Fruit fly (Drosophila melanogaster): ENCODE results near the gene dy.

Gene dy

DNA sequence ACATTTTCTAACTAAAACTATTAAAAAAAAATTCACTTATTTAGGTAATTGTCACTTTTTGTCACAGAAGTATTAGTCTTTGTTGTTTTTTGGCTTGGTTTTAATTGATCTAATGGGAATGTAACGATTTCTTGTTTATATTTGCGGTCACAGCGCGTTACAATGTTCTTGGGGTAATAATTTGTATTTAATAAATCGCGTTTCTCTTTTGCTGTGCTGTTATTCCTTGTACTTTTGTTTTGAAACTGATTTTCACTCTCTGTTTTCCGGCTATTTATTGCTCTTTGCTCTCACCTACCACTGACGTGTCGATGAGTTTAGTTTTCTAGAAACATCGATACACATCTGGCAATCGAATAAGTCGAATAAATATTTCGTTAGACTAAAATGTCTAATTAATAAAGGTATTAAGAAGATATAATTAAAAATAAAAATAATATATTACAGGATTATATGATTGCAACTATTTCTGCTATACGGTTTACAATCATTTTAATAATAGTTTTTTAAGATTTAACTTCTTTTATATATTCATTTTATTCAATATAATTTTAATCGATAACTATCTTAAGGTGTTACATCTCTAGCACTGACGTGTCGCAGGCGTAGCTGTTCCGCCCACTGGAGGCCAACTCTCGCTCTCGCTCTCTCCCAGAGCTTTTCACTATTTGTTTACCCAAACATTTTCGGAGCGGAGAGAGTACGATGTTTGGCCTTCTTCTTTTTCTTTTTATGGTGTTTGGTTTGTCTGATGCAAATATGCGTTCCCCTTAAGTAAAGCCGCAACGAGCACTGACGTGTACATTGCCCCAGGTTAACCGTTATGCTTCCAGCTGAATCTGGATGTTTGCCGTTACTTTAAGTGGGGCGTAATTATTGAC lies 28.5 kb upstream of the dy start, which contains the start of gene Hsc70-3:
TSS of gene Hsc70-3 (minus strand) at position 251 of the 881 bp plus-strand sequence.
- TF ChIP-seq Rel (GFP tag; optimal IDR thresholded peaks at IDR 0.05) (peak; percentile 5), Rel (tag; optimal IDR thresholded peaks at IDR 0.05) (peak; percentile 22), fru (GFP tag; optimal IDR thresholded peaks at IDR 0.05) (peak; percentile 17), h (GFP tag; optimal IDR thresholded peaks at IDR 0.05) (peak; percentile 13), Hr83 (GFP tag; optimal IDR thresholded peaks at IDR 0.05; ENCODE audit: poor library complexity, severe bottlenecking) (peak; percentile 41), ey (GFP tag; optimal IDR thresholded peaks at IDR 0.05) (no peak), brk (GFP tag; optimal IDR thresholded peaks at IDR 0.05) (peak; percentile 24), HLH106 (tag; optimal IDR thresholded peaks at IDR 0.05) (peak; percentile 52), dl (GFP tag; optimal IDR thresholded peaks at IDR 0.05; ENCODE audit: insufficient read depth in 1 of 2, partially characterized antibody in 2 of 2) (peak; percentile 58 to 78), CG9705 (GFP tag; optimal IDR thresholded peaks at IDR 0.05) (no peak), rgr (GFP tag; optimal IDR thresholded peaks at IDR 0.05) (peak; percentile 26), Sp1 (GFP tag; optimal IDR thresholded peaks at IDR 0.05) (peak; percentile 46), OdsH (GFP tag; optimal IDR thresholded peaks at IDR 0.05) (peak; percentile 41), foxo (GFP tag; optimal IDR thresholded peaks at IDR 0.05) (peak in 1 of 2 experiments; percentile 32), Dif (GFP tag; optimal IDR thresholded peaks at IDR 0.05; ENCODE audit: partially characterized antibody) (peak; percentile 93), CrebA (GFP tag; optimal IDR thresholded peaks at IDR 0.05; ENCODE audit: borderline replicate concordance) (peak; percentile 72), psq (GFP tag; optimal IDR thresholded peaks at IDR 0.05) (peak; percentile 56), lola (GFP tag; optimal IDR thresholded peaks at IDR 0.05) (no peak), N (GFP tag; optimal IDR thresholded peaks at IDR 0.05) (no peak), usp (GFP tag; optimal IDR thresholded peaks at IDR 0.05) (no peak), CG32264 (GFP tag; optimal IDR thresholded peaks at IDR 0.05) (no peak), br (GFP tag; optimal IDR thresholded peaks at IDR 0.05) (peak; percentile 22), Hnf4 (GFP tag; optimal IDR thresholded peaks at IDR 0.05) (peak; percentile 61)

DNA sequence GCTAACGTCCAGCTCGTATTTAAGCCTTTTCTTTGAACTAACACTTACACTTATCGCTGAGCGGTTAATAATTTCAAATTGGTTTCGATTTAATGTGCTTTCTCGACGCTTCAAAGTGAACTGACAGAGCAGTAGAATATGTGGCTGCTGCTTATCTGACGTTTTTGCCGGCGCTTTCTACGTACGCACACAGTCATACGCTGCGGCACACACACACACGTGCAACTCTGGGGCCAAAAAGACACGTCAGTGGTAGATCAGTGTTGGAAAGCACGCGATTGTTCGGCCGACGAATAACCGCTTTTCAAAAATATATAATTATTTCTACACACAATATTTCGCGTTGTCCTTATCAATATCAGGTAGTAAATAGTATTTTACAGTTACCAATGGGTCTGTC lies 27.6 kb upstream of the dy start:
- TF ChIP-seq Mio (GFP tag; optimal IDR thresholded peaks at IDR 0.05): no peak
- no peak for TF ChIP-seq dl (GFP tag; optimal IDR thresholded peaks at IDR 0.05; ENCODE audit: insufficient read depth in 1 of 2, partially characterized antibody in 2 of 2)
- TF ChIP-seq Dif (GFP tag; optimal IDR thresholded peaks at IDR 0.05; ENCODE audit: partially characterized antibody): no peak
- no peak for TF ChIP-seq jim (GFP tag; optimal IDR thresholded peaks at IDR 0.05)
- TF ChIP-seq Vsx2 (GFP tag; optimal IDR thresholded peaks at IDR 0.05; ENCODE audit: partially characterized antibody): no peak
- peak; percentile 45 for TF ChIP-seq Sp1 (GFP tag; optimal IDR thresholded peaks at IDR 0.05)
- TF ChIP-seq CrebA (GFP tag; optimal IDR thresholded peaks at IDR 0.05; ENCODE audit: borderline replicate concordance): peak; percentile 95
- no peak for TF ChIP-seq dsf (GFP tag; optimal IDR thresholded peaks at IDR 0.05; ENCODE audit: borderline replicate concordance)
- no peak for TF ChIP-seq ey (GFP tag; optimal IDR thresholded peaks at IDR 0.05)
- TF ChIP-seq sage (GFP tag; optimal IDR thresholded peaks at IDR 0.05): peak; percentile 24
- TF ChIP-seq Hr78 (GFP tag; optimal IDR thresholded peaks at IDR 0.05): no peak
- no peak for TF ChIP-seq Hr83 (GFP tag; optimal IDR thresholded peaks at IDR 0.05; ENCODE audit: poor library complexity, severe bottlenecking)
- TF ChIP-seq GATAd (GFP tag; optimal IDR thresholded peaks at IDR 0.05): no peak
- peak; percentile 48 for TF ChIP-seq rgr (GFP tag; optimal IDR thresholded peaks at IDR 0.05)
- TF ChIP-seq lola (GFP tag; optimal IDR thresholded peaks at IDR 0.05): no peak
- no peak for TF ChIP-seq tai (GFP tag; optimal IDR thresholded peaks at IDR 0.05)
- TF ChIP-seq N (GFP tag; optimal IDR thresholded peaks at IDR 0.05): no peak
- no peak for TF ChIP-seq dmrt93B (GFP tag; optimal IDR thresholded peaks at IDR 0.05)
- TF ChIP-seq Dfd (GFP tag; optimal IDR thresholded peaks at IDR 0.05): no peak
- TF ChIP-seq brk (GFP tag; optimal IDR thresholded peaks at IDR 0.05): no peak
- no peak for TF ChIP-seq Rel (GFP tag; optimal IDR thresholded peaks at IDR 0.05)
- TF ChIP-seq Rel (tag; optimal IDR thresholded peaks at IDR 0.05): peak; percentile 55
- peak; percentile 10 for TF ChIP-seq CG32264 (GFP tag; optimal IDR thresholded peaks at IDR 0.05)
- no peak for TF ChIP-seq Myc (optimal IDR thresholded peaks at IDR 0.05)
- TF ChIP-seq OdsH (GFP tag; optimal IDR thresholded peaks at IDR 0.05): peak; percentile 49
- no peak for TF ChIP-seq usp (GFP tag; optimal IDR thresholded peaks at IDR 0.05)
- no peak for TF ChIP-seq psq (GFP tag; optimal IDR thresholded peaks at IDR 0.05)
- TF ChIP-seq fru (GFP tag; optimal IDR thresholded peaks at IDR 0.05): no peak
- peak; percentile 29 for TF ChIP-seq CG9705 (GFP tag; optimal IDR thresholded peaks at IDR 0.05)
- TF ChIP-seq woc (GFP tag; optimal IDR thresholded peaks at IDR 0.05): no peak
- TF ChIP-seq sv (GFP tag; optimal IDR thresholded peaks at IDR 0.05): no peak
- peak; percentile 51 for TF ChIP-seq h (GFP tag; optimal IDR thresholded peaks at IDR 0.05)
- peak in 1 of 2 experiments; percentile 46 for TF ChIP-seq foxo (GFP tag; optimal IDR thresholded peaks at IDR 0.05)
- TF ChIP-seq Hnf4 (GFP tag; optimal IDR thresholded peaks at IDR 0.05): peak; percentile 59
- TF ChIP-seq br (GFP tag; optimal IDR thresholded peaks at IDR 0.05): no peak
- TF ChIP-seq Abd-B (GFP tag; optimal IDR thresholded peaks at IDR 0.05): no peak
- peak; percentile 18 for TF ChIP-seq HLH106 (tag; optimal IDR thresholded peaks at IDR 0.05)
- TF ChIP-seq Jra (GFP tag; optimal IDR thresholded peaks at IDR 0.05): no peak
- no peak for TF ChIP-seq pan (optimal IDR thresholded peaks at IDR 0.05)
